Fruit fly (Drosophila melanogaster): ENCODE results near the gene otu.
A peak's percentile ranks its signal among the peaks of the same experiment; 100 is the strongest.

- TF ChIP-seq Ets98B (GFP tag; IDR thresholded peaks at IDR 0.05) (no peak), CG12605 (GFP tag; IDR thresholded peaks at IDR 0.05) (no peak), CG14655 (GFP tag; optimal IDR thresholded peaks at IDR 0.05) (no peak), D1 (tag; optimal IDR thresholded peaks at IDR 0.05) (no peak), CG32121 (GFP tag; IDR thresholded peaks at IDR 0.05) (no peak), rn (GFP tag; IDR thresholded peaks at IDR 0.05) (no peak), Pif1A (GFP tag; optimal IDR thresholded peaks at IDR 0.05) (peak; percentile 1), CG13204 (GFP tag; optimal IDR thresholded peaks at IDR 0.05) (no peak), CG34367 (tag; optimal IDR thresholded peaks at IDR 0.05) (no peak), EcR (GFP tag; optimal IDR thresholded peaks at IDR 0.05) (no peak), fd96Ca (GFP tag; IDR thresholded peaks at IDR 0.05) (no peak)
These were observed 21.4 kb upstream of the otu start for dm6 chrX:8510731-8511130.
